Fruit fly (Drosophila melanogaster) whole organism, embryonic: ENCODE data around the gene mRpL28.

Source experiments
- Atf3 ChIP-seq: fragments of 200-800 bp; sonication (Bioruptor generic); optimal IDR thresholded peaks from 3 replicates; lab custom pipeline; 2016; ENCODE audit warnings: missing biosample characterization, missing genetic modification characterization
- BEAF-32 ChIP-seq: fragments of 200-800 bp; sonication (Bioruptor generic); optimal IDR thresholded peaks from 3 replicates; lab custom pipeline; 2017; ENCODE audit warnings: missing biosample characterization, missing genetic modification characterization, mild to moderate bottlenecking, moderate library complexity, missing genetic modification reagents
- CG11398 ChIP-seq: fragments of 200-800 bp; sonication (Bioruptor generic); optimal IDR thresholded peaks from 2 replicates; lab custom pipeline; 2016; ENCODE audit warnings: missing biosample characterization, missing genetic modification characterization
- CG12236 ChIP-seq: fragments of 200-800 bp; sonication (Bioruptor generic); optimal IDR thresholded peaks from 2 replicates; lab custom pipeline; 2016; ENCODE audit warnings: missing biosample characterization, missing genetic modification characterization
- CG12299 ChIP-seq: fragments of 200-800 bp; sonication (Bioruptor generic); optimal IDR thresholded peaks from 2 replicates; lab custom pipeline; 2018; ENCODE audit warnings: missing biosample characterization, mild to moderate bottlenecking, missing genetic modification characterization
- CG13424 ChIP-seq: fragments of 200-800 bp; sonication (Bioruptor generic); optimal IDR thresholded peaks from 2 replicates; lab custom pipeline; 2019; ENCODE audit warnings: missing biosample characterization, mild to moderate bottlenecking, missing genetic modification characterization, moderate library complexity
- CG15514 ChIP-seq: fragments of 200-800 bp; sonication (Bioruptor generic); optimal IDR thresholded peaks from 3 replicates; lab custom pipeline; 2017; ENCODE audit warnings: missing biosample characterization, missing genetic modification characterization, mild to moderate bottlenecking, moderate library complexity, missing genetic modification reagents
- CG17385 ChIP-seq: fragments of 200-800 bp; sonication (Bioruptor generic); optimal IDR thresholded peaks from 3 replicates; lab custom pipeline; 2018; ENCODE audit warnings: missing biosample characterization, mild to moderate bottlenecking, missing genetic modification characterization
- CG18011 ChIP-seq: fragments of 200-800 bp; sonication (Bioruptor generic); optimal IDR thresholded peaks from 2 replicates; lab custom pipeline; 2017; ENCODE audit warnings: missing biosample characterization, missing genetic modification characterization, mild to moderate bottlenecking, moderate library complexity, missing genotype
- CG30020 ChIP-seq: fragments of 200-800 bp; optimal IDR thresholded peaks from 2 replicates; lab custom pipeline; 2019; ENCODE audit warnings: missing biosample characterization, mild to moderate bottlenecking, missing genetic modification characterization, moderate library complexity
- CG31224 ChIP-seq: fragments of 200-800 bp; sonication (Bioruptor generic); IDR thresholded peaks from 2 replicates; pipeline ENCODE4 v1.3.6; 2022; ENCODE audit warnings: missing biosample characterization, missing genetic modification characterization
- CG31441 ChIP-seq: fragments of 200-800 bp; sonication (Bioruptor generic); IDR thresholded peaks from 2 replicates; pipeline ENCODE4 v1.3.6; 2022; ENCODE audit warnings: missing biosample characterization, missing genetic modification characterization
- CG3995 ChIP-seq: fragments of 200-800 bp; sonication (Bioruptor generic); optimal IDR thresholded peaks from 3 replicates; lab custom pipeline; 2016; ENCODE audit warnings: missing biosample characterization, missing genetic modification characterization
- CG6254 ChIP-seq: fragments of 200-800 bp; sonication (Bioruptor generic); optimal IDR thresholded peaks from 3 replicates; lab custom pipeline; 2017; ENCODE audit warnings: mild to moderate bottlenecking, missing biosample characterization, missing genetic modification reagents, missing genetic modification characterization
- CG9437 ChIP-seq: fragments of 200-800 bp; sonication (Bioruptor generic); optimal IDR thresholded peaks from 2 replicates; lab custom pipeline; 2018; ENCODE audit warnings: missing biosample characterization, mild to moderate bottlenecking, missing genetic modification characterization
- CHES-1-like ChIP-seq: fragments of 200-800 bp; sonication (Bioruptor generic); optimal IDR thresholded peaks from 2 replicates; lab custom pipeline; 2016; ENCODE audit warnings: missing biosample characterization, missing genetic modification characterization
- Drgx ChIP-seq: fragments of 200-800 bp; sonication (Bioruptor generic); IDR thresholded peaks from 2 replicates; pipeline ENCODE4 v1.3.6; 2022; ENCODE audit warnings: missing biosample characterization, missing genetic modification characterization
- ERR ChIP-seq: fragments of 200-800 bp; sonication (Bioruptor generic); optimal IDR thresholded peaks from 2 replicates; lab custom pipeline; 2016; ENCODE audit warnings: missing biosample characterization, missing genetic modification characterization
- GATAe ChIP-seq: fragments of 200-800 bp; sonication (Bioruptor generic); conservative IDR thresholded peaks from 2 replicates; pipeline ENCODE4 v1.3.6; 2022; ENCODE audit warnings: missing biosample characterization, missing genetic modification characterization
- HLH54F ChIP-seq: fragments of 200-800 bp; sonication (Bioruptor generic); optimal IDR thresholded peaks from 3 replicates; lab custom pipeline; 2016; ENCODE audit warnings: missing biosample characterization, missing genetic modification characterization
- Hr3 ChIP-seq: fragments of 200-800 bp; sonication (Bioruptor generic); optimal IDR thresholded peaks from 3 replicates; lab custom pipeline; 2016; ENCODE audit warnings: missing biosample characterization, missing genetic modification characterization
- Mad ChIP-seq: fragments of 200-800 bp; sonication (Bioruptor generic); optimal IDR thresholded peaks from 2 replicates; lab custom pipeline; 2016; ENCODE audit warnings: missing biosample characterization, missing genetic modification characterization
- NK7.1 ChIP-seq: fragments of 200-800 bp; sonication (Bioruptor generic); optimal IDR thresholded peaks from 3 replicates; lab custom pipeline; 2016; ENCODE audit warnings: missing biosample characterization, missing genetic modification characterization
- Nf-YC ChIP-seq: fragments of 200-800 bp; optimal IDR thresholded peaks from 3 replicates; lab custom pipeline; 2019; ENCODE audit warnings: missing biosample characterization, mild to moderate bottlenecking, missing genetic modification characterization, moderate library complexity
- Opbp ChIP-seq: fragments of 200-800 bp; sonication (Bioruptor generic); IDR thresholded peaks from 3 replicates; pipeline ENCODE4 v1.3.6; 2022; ENCODE audit warnings: missing biosample characterization, missing genetic modification characterization; ENCODE audit not compliant: partially characterized antibody
- PHDP ChIP-seq: fragments of 200-800 bp; sonication (Bioruptor generic); optimal IDR thresholded peaks from 3 replicates; lab custom pipeline; 2018; ENCODE audit warnings: missing biosample characterization, mild to moderate bottlenecking, missing genetic modification characterization, moderate library complexity
- Pdp1 ChIP-seq, 2 experiments: fragments of 200-800 bp; sonication (Bioruptor generic); optimal IDR thresholded peaks; 3 replicates each; lab custom pipeline; 2016; ENCODE audit warnings: missing biosample characterization in 2 of 2, missing genetic modification characterization in 2 of 2, mild to moderate bottlenecking in 1 of 2, moderate library complexity in 1 of 2
- Poxn ChIP-seq: fragments of 200-800 bp; sonication (Bioruptor generic); IDR thresholded peaks from 2 replicates; pipeline ENCODE4 v1.3.6; 2022; ENCODE audit warnings: missing biosample characterization, missing genetic modification characterization
- Ptx1 ChIP-seq: fragments of 200-800 bp; sonication (Bioruptor generic); IDR thresholded peaks from 2 replicates; pipeline ENCODE4 v1.3.6; 2022; ENCODE audit warnings: missing biosample characterization, missing genetic modification characterization
- Ravus ChIP-seq: fragments of 200-800 bp; sonication (Bioruptor generic); IDR thresholded peaks from 2 replicates; pipeline ENCODE4 v1.3.6; 2022; ENCODE audit warnings: missing biosample characterization, missing genetic modification characterization
- Scr ChIP-seq: fragments of 200-800 bp; sonication (Bioruptor generic); IDR thresholded peaks from 2 replicates; pipeline ENCODE4 v1.3.6; 2022; ENCODE audit warnings: missing biosample characterization, missing genetic modification characterization; ENCODE audit not compliant: partially characterized antibody
- Spps ChIP-seq: fragments of 200-800 bp; sonication (Bioruptor generic); optimal IDR thresholded peaks from 2 replicates; lab custom pipeline; 2018; ENCODE audit warnings: missing biosample characterization, mild to moderate bottlenecking, missing genetic modification characterization
- TFAM ChIP-seq: fragments of 200-800 bp; sonication (Bioruptor generic); optimal IDR thresholded peaks from 2 replicates; lab custom pipeline; 2017; ENCODE audit warnings: missing biosample characterization, missing genetic modification characterization, inconsistent platforms
- YL-1 ChIP-seq: fragments of 200-800 bp; sonication (Bioruptor generic); optimal IDR thresholded peaks from 3 replicates; lab custom pipeline; 2017; ENCODE audit warnings: missing biosample characterization, mild to moderate bottlenecking, missing genetic modification characterization
- amos ChIP-seq: fragments of 200-800 bp; sonication (Bioruptor generic); IDR thresholded peaks from 2 replicates; pipeline ENCODE4 v1.3.6; 2022; ENCODE audit warnings: missing biosample characterization, missing genetic modification characterization; ENCODE audit not compliant: partially characterized antibody
- cad ChIP-seq: fragments of >200 bp; optimal IDR thresholded peaks from 2 replicates; lab custom pipeline; 2017; ENCODE audit warnings: missing biosample characterization, missing genetic modification characterization
- cg ChIP-seq: fragments of 200-800 bp; sonication (Bioruptor generic); optimal IDR thresholded peaks from 3 replicates; lab custom pipeline; 2019; ENCODE audit warnings: missing biosample characterization, mild to moderate bottlenecking, missing genetic modification characterization, moderate library complexity
- ems ChIP-seq: fragments of 200-800 bp; sonication (Bioruptor generic); optimal IDR thresholded peaks from 3 replicates; lab custom pipeline; 2016; ENCODE audit warnings: missing biosample characterization, missing genetic modification characterization
- ewg ChIP-seq: fragments of 200-800 bp; sonication (Bioruptor generic); optimal IDR thresholded peaks from 3 replicates; lab custom pipeline; 2017; ENCODE audit warnings: mild to moderate bottlenecking, missing biosample characterization, missing genetic modification reagents, missing genetic modification characterization
- fru ChIP-seq: fragments of >200 bp; optimal IDR thresholded peaks from 2 replicates; lab custom pipeline; 2017
- inv ChIP-seq: fragments of 200-800 bp; sonication (Bioruptor generic); IDR thresholded peaks from 2 replicates; pipeline ENCODE4 v1.3.6; 2022; ENCODE audit warnings: missing biosample characterization, missing genetic modification characterization; ENCODE audit not compliant: partially characterized antibody
- jumu ChIP-seq: fragments of 200-800 bp; sonication (Bioruptor generic); optimal IDR thresholded peaks from 3 replicates; lab custom pipeline; 2016; ENCODE audit warnings: missing biosample characterization, missing genetic modification characterization
- knrl ChIP-seq: fragments of 200-800 bp; sonication (Bioruptor generic); IDR thresholded peaks from 3 replicates; pipeline ENCODE4 v1.3.6; 2022; ENCODE audit warnings: missing biosample characterization, missing genetic modification characterization; ENCODE audit not compliant: partially characterized antibody
- lbe ChIP-seq: fragments of 200-800 bp; sonication (Bioruptor generic); optimal IDR thresholded peaks from 2 replicates; lab custom pipeline; 2016; ENCODE audit warnings: missing biosample characterization, mild to moderate bottlenecking, missing genetic modification characterization
- org-1 ChIP-seq: fragments of 200-800 bp; sonication (Bioruptor generic); optimal IDR thresholded peaks from 2 replicates; lab custom pipeline; 2017; ENCODE audit warnings: missing biosample characterization, missing genetic modification characterization
- phol ChIP-seq: fragments of 200-800 bp; sonication (Bioruptor generic); optimal IDR thresholded peaks from 3 replicates; lab custom pipeline; 2018; ENCODE audit warnings: missing biosample characterization, mild to moderate bottlenecking, missing genetic modification characterization, moderate library complexity
- row ChIP-seq: fragments of 200-800 bp; sonication (Bioruptor generic); IDR thresholded peaks from 3 replicates; pipeline ENCODE4 v1.3.6; 2022; ENCODE audit warnings: missing biosample characterization, missing genetic modification characterization
- stwl ChIP-seq: fragments of 200-800 bp; sonication (Bioruptor generic); optimal IDR thresholded peaks from 3 replicates; lab custom pipeline; 2018; ENCODE audit warnings: missing biosample characterization, mild to moderate bottlenecking, missing genetic modification characterization, moderate library complexity
- vnd ChIP-seq: fragments of 200-800 bp; sonication (Bioruptor generic); IDR thresholded peaks from 3 replicates; pipeline ENCODE4 v1.3.6; 2022; ENCODE audit warnings: missing biosample characterization, missing genetic modification characterization; ENCODE audit not compliant: partially characterized antibody

The mRpL28 gene

DNA sequence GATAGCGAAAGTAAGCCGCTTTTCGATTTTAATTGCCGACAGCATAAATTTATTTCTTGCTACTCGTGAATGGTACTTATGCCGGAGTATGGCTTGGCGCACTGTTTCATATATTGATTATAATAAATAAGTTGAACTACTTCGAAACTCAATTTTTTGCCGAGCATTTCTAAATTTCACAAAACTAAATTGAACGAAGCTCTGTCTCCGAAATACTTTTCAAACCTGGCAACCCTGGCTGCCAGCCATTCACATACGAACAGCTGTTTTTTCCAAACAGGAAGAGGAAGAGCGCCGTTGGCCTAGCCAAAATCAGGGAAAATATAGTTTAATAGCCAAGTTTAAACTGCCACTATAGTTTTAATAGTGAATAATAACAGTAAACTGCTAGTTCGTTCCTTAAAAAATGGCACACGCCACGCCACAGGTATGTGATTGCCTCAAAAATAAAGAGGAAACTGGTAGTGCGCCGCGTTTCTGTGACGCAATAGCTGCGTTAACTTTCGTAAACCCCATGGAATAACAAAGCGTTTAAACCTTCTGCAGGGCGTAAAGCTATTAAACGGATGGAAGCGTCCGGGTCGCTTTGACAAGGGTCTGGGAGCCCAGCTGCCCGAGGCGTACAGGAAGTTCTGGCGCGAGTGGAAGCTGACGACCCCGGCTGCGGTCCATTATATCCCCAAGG, at the start of gene mRpL28 (continued):
- TF ChIP-seq CG31441 (GFP tag; lab: Robert Waterston, UW) (no peak), CG15514 (peak; percentile 26), Scr (GFP tag; lab: Robert Waterston, UW) (peak; percentile 44; the same call in 1 of the 2 replicates), CG6254 (GFP tag; lab: Kevin White, UChicago) (no peak), CG12236 (GFP tag; lab: Kevin White, UChicago) (no peak), stwl (tag; lab: Kevin White, UChicago) (peak; percentile 92), phol (tag; lab: Kevin White, UChicago) (peak; percentile 70), CG3995 (GFP tag; lab: Kevin White, UChicago) (peak; percentile 29), Pdp1 (GFP tag; optimal IDR thresholded peaks at IDR 0.05; lab: Kevin White, UChicago) (peak in 1 of 2 experiments; percentile 97), CG18011 (no peak), row (GFP tag; lab: Robert Waterston, UW) (peak; percentile 74), Nf-YC (peak; percentile 40), NK7.1 (GFP tag; lab: Kevin White, UChicago) (no peak), CHES-1-like (GFP tag; lab: Kevin White, UChicago) (peak; percentile 27), Hr3 (GFP tag; lab: Kevin White, UChicago) (no peak), HLH54F (GFP tag; lab: Kevin White, UChicago) (peak; percentile 27), inv (peak; percentile 19; the same call in 1 of the 2 replicates), Spps (tag; lab: Kevin White, UChicago) (no peak), CG17385 (GFP tag; lab: Kevin White, UChicago) (peak; percentile 98), knrl (GFP tag; lab: Robert Waterston, UW) (no peak), CG30020 (tag; lab: Kevin White, UChicago) (peak; percentile 39), ems (no peak), Ptx1 (GFP tag; lab: Robert Waterston, UW) (0 out of 2 replicates have a peak, but pooled peaks have one; percentile 36), Mad (GFP tag; lab: Kevin White, UChicago) (peak; percentile 18), Drgx (GFP tag; lab: Robert Waterston, UW) (no peak), cad (GFP tag; lab: Kevin White, UChicago) (no peak), ERR (GFP tag; lab: Kevin White, UChicago) (no peak), CG11398 (GFP tag; lab: Kevin White, UChicago) (no peak), CG9437 (peak; percentile 28), TFAM (GFP tag; lab: Kevin White, UChicago) (no peak), fru (lab: Kevin White, UChicago) (no peak), Ravus (GFP tag; lab: Robert Waterston, UW) (no peak), CG12299 (tag; lab: Kevin White, UChicago) (no peak), Atf3 (GFP tag; lab: Kevin White, UChicago) (no peak), jumu (GFP tag; lab: Kevin White, UChicago) (no peak), CG13424 (tag; lab: Kevin White, UChicago) (peak; percentile 44), CG31224 (GFP tag; lab: Robert Waterston, UW) (no peak), amos (GFP tag; lab: Robert Waterston, UW) (peak; percentile 28; the same call in 1 of the 2 replicates), org-1 (GFP tag; lab: Kevin White, UChicago) (no peak), BEAF-32 (GFP tag; lab: Kevin White, UChicago) (peak; percentile 40), Poxn (no peak), lbe (GFP tag; lab: Kevin White, UChicago) (peak; percentile 35), YL-1 (peak; percentile 89), cg (GFP tag; lab: Kevin White, UChicago) (no peak), GATAe (GFP tag; lab: Robert Waterston, UW) (no peak), ewg (GFP tag; lab: Kevin White, UChicago) (no peak), Opbp (GFP tag; lab: Robert Waterston, UW) (peak; percentile 40; the same call in 1 of the 3 replicates), vnd (no peak), PHDP (tag; lab: Kevin White, UChicago) (peak; percentile 18)
